Worm (Caenorhabditis elegans) whole organism, L1 larva: ENCODE measurements around the gene F26C11.4.

Source experiments
- ama-1 ChIP-seq: fragments of 150-350 bp; optimal IDR thresholded peaks from 2 replicates; lab custom pipeline; 2014
- blmp-1 ChIP-seq: fragments of 150-350 bp; optimal IDR thresholded peaks from 2 replicates; lab custom pipeline; 2014; ENCODE audit warnings: missing biosample characterization, missing genetic modification characterization
- dpl-1 ChIP-seq, 3 experiments: fragments of 150-350 bp in 2 of 3; sonication (generic microtip) in 1 of 3; optimal IDR thresholded peaks; 2 replicates each; lab custom pipeline; 2014 to 2017; ENCODE audit warnings: missing biosample characterization in 3 of 3, missing genetic modification characterization in 3 of 3, missing genetic modification reagents in 3 of 3
- lin-35 ChIP-seq, 2 experiments: fragments of 150-350 bp; optimal IDR thresholded peaks; 2 replicates each; lab custom pipeline; 2014; ENCODE audit warnings: missing biosample characterization in 2 of 2, missing genetic modification characterization in 2 of 2, missing genetic modification reagents in 2 of 2
- lir-3 ChIP-seq: sonication (generic microtip); optimal IDR thresholded peaks from 2 replicates; lab custom pipeline; 2016; ENCODE audit warnings: mild to moderate bottlenecking, missing genetic modification characterization, moderate library complexity, missing compliant biosample characterization; ENCODE audit not compliant: poor library complexity
- mep-1 ChIP-seq: fragments of 150-350 bp; optimal IDR thresholded peaks from 2 replicates; lab custom pipeline; 2014; ENCODE audit warnings: missing biosample characterization, missing genetic modification characterization
- skn-1 ChIP-seq: fragments of 150-350 bp; optimal IDR thresholded peaks from 2 replicates; lab custom pipeline; 2014; ENCODE audit warnings: missing biosample characterization, missing genetic modification characterization
- zag-1 ChIP-seq: fragments of 150-350 bp; optimal IDR thresholded peaks from 2 replicates; lab custom pipeline; 2014; ENCODE audit warnings: missing biosample characterization, missing genetic modification characterization

DNA sequence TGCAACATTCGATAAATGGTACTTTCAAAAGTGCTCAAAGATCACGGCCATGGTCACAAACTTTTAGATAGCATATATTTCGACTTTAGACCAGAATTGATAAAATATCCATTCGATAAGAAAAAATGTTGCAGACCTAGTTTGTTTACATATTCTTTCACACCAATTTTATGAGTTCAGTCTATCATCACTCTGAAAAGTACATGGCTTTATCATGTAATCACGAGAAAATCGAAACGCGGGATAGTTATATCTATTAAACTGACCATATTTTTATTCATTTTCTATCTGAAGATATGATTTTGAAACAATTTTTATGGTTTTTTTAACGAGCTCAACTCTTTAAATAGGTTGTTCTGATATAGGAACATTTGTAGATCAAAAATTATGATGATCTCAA is 15.4 kb upstream of the F26C11.4 start, which contains the start of gene pho-11:
- TF ChIP-seq dpl-1 (GFP tag; optimal IDR thresholded peaks at IDR 0.05; lab: Kevin White, UChicago) (no peak), blmp-1 (no peak), mep-1 (no peak), lir-3 (tag; lab: Kevin White, UChicago) (no peak), lin-35 (GFP tag; optimal IDR thresholded peaks at IDR 0.05; lab: Kevin White, UChicago) (no peak), zag-1 (no peak), skn-1 (tag; lab: Kevin White, UChicago) (no peak), ama-1 (lab: Kevin White, UChicago) (no peak)
